Worm (Caenorhabditis elegans): ENCODE measurements around the gene penr-1.

Gene penr-1

DNA sequence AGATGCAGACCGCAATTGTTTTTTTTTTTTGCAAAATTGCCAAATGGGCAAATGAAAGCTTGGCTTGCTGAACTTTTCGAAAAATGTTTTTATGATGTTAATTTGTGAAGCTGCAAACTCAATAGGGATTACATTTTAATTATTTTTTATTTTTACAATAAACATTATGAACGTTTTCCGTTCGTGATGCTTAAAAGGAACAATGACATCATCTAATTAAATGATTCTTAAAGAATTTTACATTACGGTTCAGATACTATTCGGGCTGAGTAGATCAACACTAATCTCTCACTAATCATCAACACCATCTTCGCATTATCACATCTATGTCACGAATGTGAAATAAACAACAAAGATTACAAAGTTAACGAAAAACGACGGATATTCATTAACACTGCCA, 43.2 kb downstream of the penr-1 start, which contains the start of gene C10G8.3:
TSS of gene C10G8.3 (plus strand) at position 301 of the 400 bp plus-strand sequence.
- no peak for TF ChIP-seq nfya-1 (tag; optimal IDR thresholded peaks at IDR 0.05)
- no peak for TF ChIP-seq sdc-2 (tag; optimal IDR thresholded peaks at IDR 0.05)
- no peak for TF ChIP-seq ceh-6 (GFP tag; optimal IDR thresholded peaks at IDR 0.05)
- no peak for TF ChIP-seq fkh-6 (tag; optimal IDR thresholded peaks at IDR 0.05)
- no peak for TF ChIP-seq elt-2 (tag; optimal IDR thresholded peaks at IDR 0.05)
- no peak for TF ChIP-seq lim-6 (tag; optimal IDR thresholded peaks at IDR 0.05)
- TF ChIP-seq nhr-11 (tag; optimal IDR thresholded peaks at IDR 0.05): no peak
- no peak for TF ChIP-seq ttx-3 (tag; optimal IDR thresholded peaks at IDR 0.05)
- TF ChIP-seq mec-3 (tag; optimal IDR thresholded peaks at IDR 0.05; ENCODE audit: borderline replicate concordance): no peak

ce11 chrV:5314104-5314503, 44.8 kb downstream of the penr-1 start, which contains the start of gene C10G8.2:
TSS of gene C10G8.2 (plus strand) at chrV:5314404.
- TF ChIP-seq pag-3 (tag; optimal IDR thresholded peaks at IDR 0.05; ENCODE audit: borderline replicate concordance) (no peak), sox-4 (tag; optimal IDR thresholded peaks at IDR 0.05) (no peak), nhr-232 (tag; optimal IDR thresholded peaks at IDR 0.05) (no peak), K09A11.1 (tag; optimal IDR thresholded peaks at IDR 0.05; ENCODE audit: insufficient read depth) (no peak), pha-2 (tag; optimal IDR thresholded peaks at IDR 0.05) (no peak), hlh-13 (GFP tag; optimal IDR thresholded peaks at IDR 0.05) (no peak), ama-1 (optimal IDR thresholded peaks at IDR 0.05) (no peak), fax-1 (tag; optimal IDR thresholded peaks at IDR 0.05) (no peak), elt-2 (tag; optimal IDR thresholded peaks at IDR 0.05) (no peak), madf-2 (tag; optimal IDR thresholded peaks at IDR 0.05) (no peak), sox-2 (GFP tag; IDR thresholded peaks at IDR 0.05) (no peak), K02D7.2 (tag; optimal IDR thresholded peaks at IDR 0.05) (no peak), ceh-34 (tag; optimal IDR thresholded peaks at IDR 0.05) (no peak)

- TF ChIP-seq hlh-8 (tag; optimal IDR thresholded peaks at IDR 0.05): no peak
- peak; percentile 68 for TF ChIP-seq unc-55 (GFP tag; optimal IDR thresholded peaks at IDR 0.05)
Measured at ce11 chrV:5318349-5318748, 49.1 kb downstream of the penr-1 start.

ce11 chrV:5319477-5319876, 50.2 kb downstream of the penr-1 start, which contains the start of gene ceh-34:
TSS of gene ceh-34 (minus strand) at chrV:5319577.
- no peak for TF ChIP-seq K02D7.2 (tag; optimal IDR thresholded peaks at IDR 0.05)
- TF ChIP-seq hlh-6 (tag; optimal IDR thresholded peaks at IDR 0.05): peak; percentile 24
- no peak for TF ChIP-seq eyg-1 (tag; optimal IDR thresholded peaks at IDR 0.05)
- no peak for TF ChIP-seq ceh-18 (tag; optimal IDR thresholded peaks at IDR 0.05)
- TF ChIP-seq hlh-13 (GFP tag; optimal IDR thresholded peaks at IDR 0.05): no peak
- TF ChIP-seq unc-86 (tag; optimal IDR thresholded peaks at IDR 0.05): no peak

Measured in whole organism, late embryonic.